Fruit fly (Drosophila melanogaster) whole organism, embryonic: ENCODE data around the gene CG8312.

Experiments
- CG11247 ChIP-seq: fragments of 200-800 bp; sonication (Bioruptor generic); IDR thresholded peaks from 2 replicates; pipeline ENCODE4 v1.3.6; 2022; ENCODE audit warnings: missing biosample characterization, missing genetic modification characterization
- CG14860 ChIP-seq: fragments of 200-800 bp; sonication (Bioruptor generic); IDR thresholded peaks from 3 replicates; pipeline ENCODE4 v1.3.6; 2022; ENCODE audit warnings: missing biosample characterization, missing genetic modification characterization; ENCODE audit not compliant: partially characterized antibody
- CG15011 ChIP-seq: fragments of 200-800 bp; sonication (Bioruptor generic); optimal IDR thresholded peaks from 3 replicates; lab custom pipeline; 2018; ENCODE audit warnings: missing biosample characterization, mild to moderate bottlenecking, missing genetic modification characterization
- CG18011 ChIP-seq: fragments of 200-800 bp; sonication (Bioruptor generic); optimal IDR thresholded peaks from 2 replicates; lab custom pipeline; 2017; ENCODE audit warnings: missing biosample characterization, missing genetic modification characterization, mild to moderate bottlenecking, moderate library complexity, missing genotype
- CG2678 ChIP-seq: fragments of 200-800 bp; sonication (Bioruptor generic); optimal IDR thresholded peaks from 3 replicates; lab custom pipeline; 2019; ENCODE audit warnings: missing biosample characterization, mild to moderate bottlenecking, missing genetic modification characterization, moderate library complexity
- CG2712 ChIP-seq: fragments of 200-800 bp; optimal IDR thresholded peaks from 3 replicates; lab custom pipeline; 2019; ENCODE audit warnings: missing biosample characterization, mild to moderate bottlenecking, missing genetic modification characterization, moderate library complexity
- CG31224 ChIP-seq: fragments of 200-800 bp; sonication (Bioruptor generic); IDR thresholded peaks from 2 replicates; pipeline ENCODE4 v1.3.6; 2022; ENCODE audit warnings: missing biosample characterization, missing genetic modification characterization
- CG4404 ChIP-seq: fragments of 200-800 bp; sonication (Bioruptor generic); IDR thresholded peaks from 2 replicates; pipeline ENCODE4 v1.3.6; 2022; ENCODE audit warnings: missing biosample characterization, missing genetic modification characterization
- CG4617 ChIP-seq: fragments of 200-800 bp; sonication (Bioruptor generic); optimal IDR thresholded peaks from 3 replicates; lab custom pipeline; 2016; ENCODE audit warnings: missing biosample characterization, missing genetic modification characterization, borderline replicate concordance
- CG7963 ChIP-seq: fragments of 200-800 bp; sonication (Bioruptor generic); IDR thresholded peaks from 3 replicates; pipeline ENCODE4 v1.3.6; 2022; ENCODE audit warnings: missing biosample characterization, missing genetic modification characterization; ENCODE audit not compliant: partially characterized antibody
- CG7987 ChIP-seq: fragments of 200-800 bp; sonication (Bioruptor generic); optimal IDR thresholded peaks from 2 replicates; lab custom pipeline; 2018; ENCODE audit warnings: missing biosample characterization, mild to moderate bottlenecking, missing genetic modification characterization, moderate library complexity
- CG8765 ChIP-seq: fragments of 200-800 bp; sonication (Bioruptor generic); IDR thresholded peaks from 2 replicates; pipeline ENCODE4 v1.3.6; 2022; ENCODE audit warnings: missing biosample characterization, missing genetic modification characterization
- CG8924 ChIP-seq: fragments of 200-800 bp; optimal IDR thresholded peaks from 3 replicates; lab custom pipeline; 2019; ENCODE audit warnings: missing biosample characterization, mild to moderate bottlenecking, missing genetic modification characterization, moderate library complexity
- Camta ChIP-seq: fragments of 200-800 bp; sonication (Bioruptor generic); optimal IDR thresholded peaks from 2 replicates; lab custom pipeline; 2016; ENCODE audit warnings: missing biosample characterization, missing genetic modification characterization
- Chrac-16 ChIP-seq: fragments of 200-800 bp; sonication (Bioruptor generic); optimal IDR thresholded peaks from 3 replicates; lab custom pipeline; 2016; ENCODE audit warnings: missing biosample characterization, missing genetic modification characterization
- CoRest ChIP-seq: fragments of 200-800 bp; sonication (Bioruptor generic); optimal IDR thresholded peaks from 3 replicates; lab custom pipeline; 2018; ENCODE audit warnings: missing biosample characterization, mild to moderate bottlenecking, missing genetic modification characterization, moderate library complexity
- Dad ChIP-seq: fragments of 200-800 bp; sonication (Bioruptor generic); optimal IDR thresholded peaks from 3 replicates; lab custom pipeline; 2016; ENCODE audit warnings: missing biosample characterization, missing genetic modification characterization
- Dek ChIP-seq: fragments of 200-800 bp; sonication (Bioruptor generic); optimal IDR thresholded peaks from 3 replicates; lab custom pipeline; 2019; ENCODE audit warnings: missing biosample characterization, mild to moderate bottlenecking, missing genetic modification characterization, moderate library complexity
- Doc2 ChIP-seq: fragments of 200-800 bp; sonication (Bioruptor generic); IDR thresholded peaks from 2 replicates; pipeline ENCODE4 v1.3.6; 2022; ENCODE audit warnings: missing biosample characterization, missing genetic modification characterization
- Fer3 ChIP-seq: fragments of 200-800 bp; sonication (Bioruptor generic); optimal IDR thresholded peaks from 2 replicates; lab custom pipeline; 2018; ENCODE audit warnings: missing biosample characterization, mild to moderate bottlenecking, missing genetic modification characterization, moderate library complexity
- H15 ChIP-seq: fragments of 200-800 bp; sonication (Bioruptor generic); IDR thresholded peaks from 3 replicates; pipeline ENCODE4 v1.3.6; 2022; ENCODE audit warnings: missing biosample characterization, missing genetic modification characterization
- HLHmδ ChIP-seq: fragments of 200-800 bp; sonication (Bioruptor generic); optimal IDR thresholded peaks from 2 replicates; lab custom pipeline; 2018; ENCODE audit warnings: missing biosample characterization, mild to moderate bottlenecking, missing genetic modification characterization, moderate library complexity
- HmgD ChIP-seq: fragments of 200-800 bp; sonication (Bioruptor generic); optimal IDR thresholded peaks from 3 replicates; lab custom pipeline; 2016; ENCODE audit warnings: missing biosample characterization, missing genetic modification characterization
- Hmx ChIP-seq: fragments of 200-800 bp; sonication (Bioruptor generic); optimal IDR thresholded peaks from 2 replicates; lab custom pipeline; 2016; ENCODE audit warnings: missing biosample characterization, missing genetic modification characterization
- Mrtf ChIP-seq: fragments of 200-800 bp; sonication (Bioruptor generic); IDR thresholded peaks from 3 replicates; pipeline ENCODE4 v1.3.6; 2022; ENCODE audit warnings: missing biosample characterization, missing genetic modification characterization
- Nf-YA ChIP-seq: fragments of 200-800 bp; sonication (Bioruptor generic); IDR thresholded peaks from 2 replicates; pipeline ENCODE4 v1.3.6; 2022; ENCODE audit warnings: missing biosample characterization, missing genetic modification characterization
- Nf-YB ChIP-seq: fragments of 200-800 bp; sonication (Bioruptor generic); optimal IDR thresholded peaks from 3 replicates; lab custom pipeline; 2019; ENCODE audit warnings: missing biosample characterization, mild to moderate bottlenecking, missing genetic modification characterization, moderate library complexity
- Nf-YC ChIP-seq: fragments of 200-800 bp; optimal IDR thresholded peaks from 3 replicates; lab custom pipeline; 2019; ENCODE audit warnings: missing biosample characterization, mild to moderate bottlenecking, missing genetic modification characterization, moderate library complexity
- Ptx1 ChIP-seq: fragments of 200-800 bp; sonication (Bioruptor generic); IDR thresholded peaks from 2 replicates; pipeline ENCODE4 v1.3.6; 2022; ENCODE audit warnings: missing biosample characterization, missing genetic modification characterization
- al ChIP-seq: fragments of 200-800 bp; sonication (Bioruptor generic); IDR thresholded peaks from 2 replicates; pipeline ENCODE4 v1.3.6; 2022; ENCODE audit warnings: missing biosample characterization, missing genetic modification characterization
- aop ChIP-seq: fragments of 200-800 bp; sonication (Bioruptor generic); IDR thresholded peaks from 2 replicates; pipeline ENCODE4 v1.3.6; 2022; ENCODE audit warnings: missing biosample characterization, missing genetic modification characterization
- ato ChIP-seq: fragments of 200-800 bp; sonication (Bioruptor generic); IDR thresholded peaks from 2 replicates; pipeline ENCODE4 v1.3.6; 2022; ENCODE audit warnings: missing biosample characterization, missing genetic modification characterization; ENCODE audit not compliant: partially characterized antibody
- cg ChIP-seq: fragments of 200-800 bp; sonication (Bioruptor generic); optimal IDR thresholded peaks from 3 replicates; lab custom pipeline; 2019; ENCODE audit warnings: missing biosample characterization, mild to moderate bottlenecking, missing genetic modification characterization, moderate library complexity
- cwo ChIP-seq: fragments of 200-800 bp; sonication (Bioruptor generic); optimal IDR thresholded peaks from 3 replicates; lab custom pipeline; 2017; ENCODE audit warnings: missing biosample characterization, missing genetic modification characterization, mild to moderate bottlenecking, moderate library complexity, missing genetic modification reagents
- dati ChIP-seq: fragments of 200-800 bp; sonication (Bioruptor generic); IDR thresholded peaks from 2 replicates; pipeline ENCODE4 v1.3.6; 2022; ENCODE audit warnings: missing biosample characterization, missing genetic modification characterization
- disco-r ChIP-seq: fragments of 200-800 bp; sonication (Bioruptor generic); optimal IDR thresholded peaks from 2 replicates; lab custom pipeline; 2016; ENCODE audit warnings: missing biosample characterization, missing genetic modification characterization
- dmrt11E ChIP-seq: fragments of 200-800 bp; sonication (Bioruptor generic); optimal IDR thresholded peaks from 3 replicates; lab custom pipeline; 2018; ENCODE audit warnings: missing biosample characterization, mild to moderate bottlenecking, missing genetic modification characterization, moderate library complexity
- knrl ChIP-seq: fragments of 200-800 bp; sonication (Bioruptor generic); IDR thresholded peaks from 3 replicates; pipeline ENCODE4 v1.3.6; 2022; ENCODE audit warnings: missing biosample characterization, missing genetic modification characterization; ENCODE audit not compliant: partially characterized antibody
- pan ChIP-seq, 4 experiments: fragments of >200 bp in 3 of 4; fragments of 200-800 bp in 1 of 4; sonication (Bioruptor generic) in 1 of 4; optimal IDR thresholded peaks in 3 of 4; IDR thresholded peaks in 1 of 4; 2 replicates each; pipeline versions ENCODE4 v1.3.6 to Lab custom; 2017 to 2022; ENCODE audit warnings: missing biosample characterization in 2 of 4, missing genetic modification characterization in 2 of 4, mixed read lengths in 1 of 4
- pfk ChIP-seq: fragments of 200-800 bp; sonication (Bioruptor generic); optimal IDR thresholded peaks from 2 replicates; lab custom pipeline; 2018; ENCODE audit warnings: missing biosample characterization, mild to moderate bottlenecking, missing genetic modification characterization, moderate library complexity
- sens ChIP-seq: fragments of 200-800 bp; sonication (Bioruptor generic); peaks from one replicate; lab custom pipeline; 2016; ENCODE audit warnings: missing biosample characterization, missing genetic modification characterization
- sens-2 ChIP-seq: fragments of 200-800 bp; sonication (Bioruptor generic); IDR thresholded peaks from 2 replicates; pipeline ENCODE4 v1.3.6; 2022; ENCODE audit warnings: missing biosample characterization, missing genetic modification characterization
- seq ChIP-seq: fragments of 200-800 bp; sonication (Bioruptor generic); IDR thresholded peaks from 2 replicates; pipeline ENCODE4 v1.3.6; 2022; ENCODE audit warnings: missing biosample characterization, missing genetic modification characterization
- ttk ChIP-seq: fragments of 200-800 bp; sonication (Bioruptor generic); IDR thresholded peaks from 2 replicates; pipeline ENCODE4 v2.1.2; 2022; ENCODE audit warnings: missing biosample characterization, missing genetic modification characterization
- wdn ChIP-seq: fragments of 200-800 bp; sonication (Bioruptor generic); IDR thresholded peaks from 2 replicates; pipeline ENCODE4 v1.3.6; 2022; ENCODE audit warnings: missing biosample characterization, missing genetic modification characterization
- wek ChIP-seq: fragments of 200-800 bp; sonication (Bioruptor generic); optimal IDR thresholded peaks from 3 replicates; lab custom pipeline; 2018; ENCODE audit warnings: missing biosample characterization, mild to moderate bottlenecking, missing genetic modification characterization, moderate library complexity
- z ChIP-seq: fragments of 200-800 bp; sonication (Bioruptor generic); IDR thresholded peaks from 3 replicates; pipeline ENCODE4 v1.3.6; 2022; ENCODE audit warnings: missing biosample characterization, missing genetic modification characterization
- zfh1 ChIP-seq: fragments of 200-800 bp; sonication (Bioruptor generic); IDR thresholded peaks from 3 replicates; pipeline ENCODE4 v1.3.6; 2022; ENCODE audit warnings: missing biosample characterization, missing genetic modification characterization

Gene CG8312

DNA sequence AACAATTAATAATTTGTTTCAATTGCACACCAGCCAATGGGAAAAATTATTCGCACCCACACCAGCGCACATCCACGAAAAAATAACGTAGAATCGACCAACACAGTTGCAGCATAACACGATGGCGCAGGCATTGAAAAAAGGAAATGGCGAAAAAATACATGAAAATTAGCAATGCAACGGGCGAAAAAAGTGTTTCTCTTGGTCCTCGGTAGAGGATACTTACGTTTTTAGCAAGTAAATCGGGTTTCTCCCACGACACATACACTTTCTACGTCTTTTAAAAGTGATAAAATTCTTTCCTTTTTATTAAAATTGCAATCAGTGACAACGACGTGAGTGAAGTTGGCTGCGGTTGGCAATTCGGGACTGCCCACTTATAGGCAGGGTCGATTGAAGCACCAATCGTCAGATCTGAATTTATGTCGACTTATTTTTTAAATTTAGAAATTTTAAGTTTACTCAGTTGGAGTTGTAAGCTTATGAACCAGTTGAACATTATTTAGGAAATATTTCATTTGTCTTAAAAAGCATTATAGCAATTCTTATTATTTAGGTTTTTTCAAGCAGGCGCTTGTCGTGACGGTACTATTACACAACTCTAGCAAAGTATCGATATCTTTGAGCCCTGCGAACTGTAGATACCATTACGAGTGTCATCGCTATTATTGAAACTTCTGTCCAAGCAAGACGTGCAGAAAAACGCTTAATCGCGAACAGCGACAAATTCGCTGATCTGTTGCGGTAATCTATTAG is 13.5 kb upstream of the CG8312 start, which contains the start of the genes Kap-alpha3 and Son (continued):
- peak; percentile 83 for TF ChIP-seq CG11247 (GFP tag; lab: Robert Waterston, UW)
- peak; percentile 93 for TF ChIP-seq CG15011 (GFP tag; lab: Kevin White, UChicago)
- TF ChIP-seq pan (optimal IDR thresholded peaks at IDR 0.05; lab: Kevin White, UChicago) = no peak
- TF ChIP-seq pan (GFP tag; optimal IDR thresholded peaks at IDR 0.05 in 1 of 2, IDR thresholded peaks at IDR 0.05 in 1 of 2) = peak in 1 of 2 experiments; percentile 85
- no peak for TF ChIP-seq ato (GFP tag; lab: Robert Waterston, UW)
- peak; percentile 79 for TF ChIP-seq cwo (GFP tag; lab: Kevin White, UChicago)
- TF ChIP-seq Nf-YC (tag; lab: Kevin White, UChicago) = peak; percentile 89
- peak; percentile 97 for TF ChIP-seq CG7987
- no peak for TF ChIP-seq aop
- TF ChIP-seq al (GFP tag; lab: Robert Waterston, UW) = peak; percentile 88
- TF ChIP-seq sens-2 (GFP tag; lab: Robert Waterston, UW) = peak; percentile 94
- peak; percentile 93 for TF ChIP-seq Fer3 (tag; lab: Kevin White, UChicago)
- peak; percentile 87 for TF ChIP-seq Dek (tag; lab: Kevin White, UChicago)
- TF ChIP-seq HmgD (GFP tag; lab: Kevin White, UChicago) = peak; percentile 84
- peak; percentile 84 for TF ChIP-seq pfk (GFP tag; lab: Kevin White, UChicago)
- TF ChIP-seq Doc2 (GFP tag; lab: Robert Waterston, UW) = peak; percentile 62; the same call in 1 of the 2 replicates
- peak; percentile 87 for TF ChIP-seq disco-r (GFP tag; lab: Kevin White, UChicago)
- peak; percentile 92 for TF ChIP-seq H15
- peak; percentile 95 for TF ChIP-seq Dad (GFP tag; lab: Kevin White, UChicago)
- peak; percentile 87 for TF ChIP-seq CG4617 (GFP tag; lab: Kevin White, UChicago)
- TF ChIP-seq Nf-YB (GFP tag; lab: Kevin White, UChicago) = peak; percentile 78
- TF ChIP-seq Nf-YA (GFP tag; lab: Robert Waterston, UW) = peak; percentile 61; the same call in 1 of the 2 replicates
- TF ChIP-seq seq = peak; percentile 81
- peak; percentile 85 for TF ChIP-seq CG31224
- TF ChIP-seq CG18011 (GFP tag; lab: Kevin White, UChicago) = peak; percentile 80
- peak; percentile 89 for TF ChIP-seq CG2712 (tag; lab: Kevin White, UChicago)
- peak; percentile 99 for TF ChIP-seq sens
- peak; percentile 85 for TF ChIP-seq Hmx (GFP tag; lab: Kevin White, UChicago)
- TF ChIP-seq wek (GFP tag; lab: Kevin White, UChicago) = peak; percentile 90
- TF ChIP-seq CoRest (tag; lab: Kevin White, UChicago) = peak; percentile 92
- TF ChIP-seq dmrt11E (tag; lab: Kevin White, UChicago) = peak; percentile 85
- peak; percentile 74 for TF ChIP-seq dati (GFP tag; lab: Robert Waterston, UW)
- TF ChIP-seq z (GFP tag; lab: Robert Waterston, UW) = no peak
- peak; percentile 88 for TF ChIP-seq ttk (GFP tag; lab: Robert Waterston, UW)
- peak; percentile 81 for TF ChIP-seq zfh1 (GFP tag; lab: Robert Waterston, UW)
- TF ChIP-seq CG14860 = peak; percentile 81
- TF ChIP-seq knrl (GFP tag; lab: Robert Waterston, UW) = peak; percentile 91
- peak; percentile 88 for TF ChIP-seq Chrac-16 (GFP tag; lab: Kevin White, UChicago)
- TF ChIP-seq CG8765 = peak; percentile 73
- peak; percentile 89 for TF ChIP-seq CG8924 (tag; lab: Kevin White, UChicago)
- peak; percentile 82 for TF ChIP-seq cg
- peak; percentile 74; the same call in 1 of the 2 replicates for TF ChIP-seq wdn (GFP tag; lab: Robert Waterston, UW)
- TF ChIP-seq Ptx1 = peak; percentile 90
- TF ChIP-seq CG2678 (tag; lab: Kevin White, UChicago) = peak; percentile 89
- TF ChIP-seq Mrtf (GFP tag; lab: Robert Waterston, UW) = peak; percentile 75
- TF ChIP-seq CG4404 (GFP tag; lab: Robert Waterston, UW) = peak; percentile 89
- no peak; the same call in 2 of the 3 replicates for TF ChIP-seq CG7963
- peak; percentile 97 for TF ChIP-seq HLHmδ (GFP tag; lab: Kevin White, UChicago)
- TF ChIP-seq Camta (GFP tag; lab: Kevin White, UChicago) = peak; percentile 95
